Worm (Caenorhabditis elegans): ENCODE measurements around the gene ZK54.3.

- TF ChIP-seq daf-8 (GFP tag; IDR thresholded peaks at IDR 0.05) (no peak), ama-1 (optimal IDR thresholded peaks at IDR 0.05) (no peak), mep-1 (tag; optimal IDR thresholded peaks at IDR 0.05) (peak; percentile 94), duxl-1 (tag; optimal IDR thresholded peaks at IDR 0.05; ENCODE audit: poor library complexity) (no peak)
Observed at ce11 chrX:17513507-17514113, 46.8 kb upstream of the ZK54.3 start, which contains the start of gene nhr-1.
